Fruit fly (Drosophila melanogaster) whole organism, pupa: Measurements from ENCODE around the gene Asator.

ENCODE experiments used
- CG10348 ChIP-seq: fragments of 200-800 bp; sonication (Bioruptor generic); IDR thresholded peaks from 2 replicates; pipeline ENCODE4 v1.3.6; 2022; ENCODE audit warnings: missing biosample characterization, missing genetic modification characterization
- CG13204 ChIP-seq: fragments of 200-800 bp; sonication (Bioruptor generic); optimal IDR thresholded peaks from 2 replicates; lab custom pipeline; 2018; ENCODE audit warnings: missing biosample characterization, mild to moderate bottlenecking, missing genetic modification characterization, moderate library complexity
- CG34367 ChIP-seq: fragments of 200-800 bp; sonication (Bioruptor generic); optimal IDR thresholded peaks from 2 replicates; lab custom pipeline; 2018; ENCODE audit warnings: missing biosample characterization, mild to moderate bottlenecking, missing genetic modification characterization
- CG8159 ChIP-seq: fragments of 200-800 bp; sonication (Bioruptor generic); optimal IDR thresholded peaks from 3 replicates; lab custom pipeline; 2018; ENCODE audit warnings: missing biosample characterization, mild to moderate bottlenecking, missing genetic modification characterization, moderate library complexity
- CG9948 ChIP-seq: fragments of 200-800 bp; sonication (Bioruptor generic); optimal IDR thresholded peaks from 2 replicates; lab custom pipeline; 2018; ENCODE audit warnings: missing biosample characterization, mild to moderate bottlenecking, missing genetic modification characterization, moderate library complexity
- EcR ChIP-seq: fragments of 200-800 bp; sonication (Bioruptor generic); optimal IDR thresholded peaks from 3 replicates; lab custom pipeline; 2019; ENCODE audit warnings: missing biosample characterization, missing genetic modification characterization, mild to moderate bottlenecking, moderate library complexity, missing genetic modification reagents
- Pif1A ChIP-seq: fragments of 200-800 bp; sonication (Bioruptor generic); optimal IDR thresholded peaks from 3 replicates; lab custom pipeline; 2016; ENCODE audit warnings: missing biosample characterization, missing genetic modification characterization
- Pif1B ChIP-seq: fragments of 200-800 bp; sonication (Bioruptor generic); optimal IDR thresholded peaks from 3 replicates; lab custom pipeline; 2016; ENCODE audit warnings: missing biosample characterization, missing genetic modification characterization
- Snoo ChIP-seq: fragments of 200-800 bp; sonication (Bioruptor generic); optimal IDR thresholded peaks from 3 replicates; lab custom pipeline; 2017; ENCODE audit warnings: missing biosample characterization, mild to moderate bottlenecking, missing genetic modification characterization, inconsistent platforms
- gl ChIP-seq: fragments of 200-800 bp; sonication (Bioruptor generic); optimal IDR thresholded peaks from 2 replicates; lab custom pipeline; 2018; ENCODE audit warnings: missing biosample characterization, mild to moderate bottlenecking, missing genetic modification characterization
- rn ChIP-seq: fragments of 200-800 bp; sonication (Bioruptor generic); IDR thresholded peaks from 2 replicates; pipeline ENCODE4 v1.3.6; 2022; ENCODE audit warnings: missing biosample characterization, missing genetic modification characterization

DNA sequence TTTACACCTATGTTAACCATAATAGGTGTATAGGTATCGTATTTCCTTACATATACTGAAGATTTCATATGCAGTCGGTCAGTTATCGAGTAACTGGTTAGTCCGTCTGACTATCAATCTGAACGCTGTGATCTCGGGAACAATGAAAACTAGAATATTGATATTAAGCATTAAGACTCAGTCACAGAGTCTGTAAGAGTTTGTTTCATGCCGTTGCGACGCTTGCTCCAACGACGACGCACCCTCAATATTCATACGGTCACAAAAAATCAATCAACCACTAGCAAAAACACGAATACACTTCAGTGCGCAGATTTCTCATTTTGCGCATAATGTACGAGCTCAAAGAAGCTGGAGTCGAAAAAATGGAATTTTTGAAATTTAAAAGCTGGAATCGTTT is 20.8 kb downstream of the Asator start:
- TF ChIP-seq CG34367 (tag; lab: Kevin White, UChicago): no peak
- TF ChIP-seq rn (GFP tag; lab: Robert Waterston, UW): no peak
- no peak for TF ChIP-seq Pif1B (GFP tag; lab: Kevin White, UChicago)
- TF ChIP-seq CG13204 (GFP tag; lab: Kevin White, UChicago): no peak
- TF ChIP-seq EcR (GFP tag; lab: Kevin White, UChicago): no peak
- TF ChIP-seq CG9948: no peak
- TF ChIP-seq Snoo (tag; lab: Kevin White, UChicago): no peak
- no peak for TF ChIP-seq CG8159 (tag; lab: Kevin White, UChicago)
- no peak for TF ChIP-seq Pif1A (GFP tag; lab: Kevin White, UChicago)
- TF ChIP-seq CG10348 (GFP tag; lab: Robert Waterston, UW): no peak
- TF ChIP-seq gl (tag; lab: Kevin White, UChicago): no peak
